Fruit fly (Drosophila melanogaster) whole organism, embryonic: ENCODE data around the gene Decay.

Source experiments
- CG2120 ChIP-seq: fragments of 200-800 bp; sonication (Bioruptor generic); optimal IDR thresholded peaks from 3 replicates; lab custom pipeline; 2016; ENCODE audit warnings: missing biosample characterization, missing genetic modification characterization
- CG7556 ChIP-seq: fragments of 200-800 bp; sonication (Bioruptor generic); optimal IDR thresholded peaks from 2 replicates; lab custom pipeline; 2017; ENCODE audit warnings: missing biosample characterization, mild to moderate bottlenecking, missing genetic modification characterization
- CG7786 ChIP-seq: fragments of 200-800 bp; sonication (Bioruptor generic); optimal IDR thresholded peaks from 2 replicates; lab custom pipeline; 2016; ENCODE audit warnings: missing biosample characterization, missing genetic modification characterization
- Deaf1 ChIP-seq: fragments of 200-800 bp; optimal IDR thresholded peaks from 3 replicates; lab custom pipeline; 2019; ENCODE audit warnings: missing biosample characterization, mild to moderate bottlenecking, missing genetic modification characterization, moderate library complexity
- Ets65A ChIP-seq: fragments of 200-800 bp; sonication (Bioruptor generic); peaks from one replicate; lab custom pipeline; 2016; ENCODE audit warnings: missing biosample characterization, missing genetic modification characterization
- NC2α ChIP-seq: fragments of 200-800 bp; sonication (Bioruptor generic); optimal IDR thresholded peaks from 2 replicates; lab custom pipeline; 2016; ENCODE audit warnings: missing biosample characterization, missing genetic modification characterization
- ems ChIP-seq: fragments of 200-800 bp; sonication (Bioruptor generic); optimal IDR thresholded peaks from 3 replicates; lab custom pipeline; 2016; ENCODE audit warnings: missing biosample characterization, missing genetic modification characterization
- gcm ChIP-seq: fragments of 200-800 bp; sonication (Bioruptor generic); optimal IDR thresholded peaks from 2 replicates; lab custom pipeline; 2019; ENCODE audit warnings: missing biosample characterization, mild to moderate bottlenecking, missing genetic modification characterization, moderate library complexity
- slou ChIP-seq: fragments of 200-800 bp; sonication (Bioruptor generic); optimal IDR thresholded peaks from 3 replicates; lab custom pipeline; 2016; ENCODE audit warnings: missing biosample characterization, missing genetic modification characterization
- zen2 ChIP-seq: fragments of 200-800 bp; sonication (Bioruptor generic); IDR thresholded peaks from 3 replicates; pipeline ENCODE4 v1.3.6; 2022; ENCODE audit warnings: missing biosample characterization, missing genetic modification characterization; ENCODE audit not compliant: partially characterized antibody

dm6 chr3R:16504541-16504940 lies 3.7 kb upstream of the Decay start:
- TF ChIP-seq CG7786 = no peak
- TF ChIP-seq CG2120 = no peak
- no peak for TF ChIP-seq Deaf1 (tag; lab: Kevin White, UChicago)
- TF ChIP-seq NC2α (GFP tag; lab: Kevin White, UChicago) = no peak
- no peak for TF ChIP-seq zen2 (GFP tag; lab: Robert Waterston, UW)
- TF ChIP-seq slou = no peak
- TF ChIP-seq ems = no peak
- no peak for TF ChIP-seq gcm
- no peak for TF ChIP-seq Ets65A (GFP tag; lab: Kevin White, UChicago)
- no peak for TF ChIP-seq CG7556 (GFP tag; lab: Kevin White, UChicago)
